Fruit fly (Drosophila melanogaster): ENCODE data around the gene Trs23.

Gene Trs23

DNA sequence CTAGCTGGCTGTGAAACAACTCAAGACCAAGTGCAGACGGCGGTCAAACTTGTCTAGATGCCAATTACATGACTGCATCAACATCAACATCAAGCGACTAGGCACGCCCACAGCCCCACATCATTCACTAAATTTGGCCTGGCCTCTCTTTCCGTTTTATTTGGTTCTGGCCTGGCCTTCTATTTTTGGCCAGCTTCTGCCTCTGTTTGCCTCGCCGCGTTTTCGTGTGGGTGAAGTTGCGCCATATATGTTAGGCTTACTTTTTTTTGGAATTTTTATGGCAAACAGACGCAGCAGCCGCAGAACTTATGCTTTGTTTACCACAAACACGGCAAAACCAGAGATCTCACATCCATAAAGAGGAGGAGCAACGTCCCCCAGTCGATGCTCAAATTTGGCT, 29.4 kb downstream of the Trs23 start:
- TF ChIP-seq kay (GFP tag; ENCODE audit: borderline replicate concordance) (peak; percentile 25), CG7101 (tag; optimal IDR thresholded peaks at IDR 0.05) (no peak)

DNA sequence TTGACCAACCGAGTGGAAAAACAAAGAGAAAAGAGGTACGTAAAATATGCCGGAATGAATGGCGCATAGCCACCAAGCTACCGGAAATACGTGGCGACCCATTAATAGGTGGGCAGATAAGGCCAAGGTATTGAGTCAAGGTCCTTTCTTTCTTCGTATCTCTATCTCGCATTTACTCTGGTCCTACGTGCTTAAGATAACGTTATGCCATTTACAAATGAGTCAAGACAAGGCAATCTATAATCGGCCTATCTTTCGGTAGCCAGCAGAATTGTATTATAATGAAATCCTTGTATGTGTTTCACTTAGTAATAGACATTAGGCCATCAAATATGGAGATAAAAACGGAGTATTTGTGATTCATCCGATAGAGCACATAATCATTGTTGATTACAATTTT, 30.4 kb downstream of the Trs23 start:
- TF ChIP-seq CG12768 (GFP tag; optimal IDR thresholded peaks at IDR 0.05) (no peak), Mnt (GFP tag; optimal IDR thresholded peaks at IDR 0.05) (no peak), Clk (GFP tag; optimal IDR thresholded peaks at IDR 0.05) (no peak), cnc (optimal IDR thresholded peaks at IDR 0.05) (no peak), bab1 (GFP tag; optimal IDR thresholded peaks at IDR 0.05) (no peak), tj (GFP tag; optimal IDR thresholded peaks at IDR 0.05) (no peak), CG7101 (tag; optimal IDR thresholded peaks at IDR 0.05) (no peak), CG14711 (tag; optimal IDR thresholded peaks at IDR 0.05) (no peak), CG33017 (tag; optimal IDR thresholded peaks at IDR 0.05) (no peak), ovo (GFP tag; optimal IDR thresholded peaks at IDR 0.05) (no peak), cic (GFP tag; optimal IDR thresholded peaks at IDR 0.05) (no peak), CG5204 (GFP tag; optimal IDR thresholded peaks at IDR 0.05) (no peak), toe (GFP tag; optimal IDR thresholded peaks at IDR 0.05) (no peak), Hr96 (GFP tag; optimal IDR thresholded peaks at IDR 0.05) (no peak)

DNA sequence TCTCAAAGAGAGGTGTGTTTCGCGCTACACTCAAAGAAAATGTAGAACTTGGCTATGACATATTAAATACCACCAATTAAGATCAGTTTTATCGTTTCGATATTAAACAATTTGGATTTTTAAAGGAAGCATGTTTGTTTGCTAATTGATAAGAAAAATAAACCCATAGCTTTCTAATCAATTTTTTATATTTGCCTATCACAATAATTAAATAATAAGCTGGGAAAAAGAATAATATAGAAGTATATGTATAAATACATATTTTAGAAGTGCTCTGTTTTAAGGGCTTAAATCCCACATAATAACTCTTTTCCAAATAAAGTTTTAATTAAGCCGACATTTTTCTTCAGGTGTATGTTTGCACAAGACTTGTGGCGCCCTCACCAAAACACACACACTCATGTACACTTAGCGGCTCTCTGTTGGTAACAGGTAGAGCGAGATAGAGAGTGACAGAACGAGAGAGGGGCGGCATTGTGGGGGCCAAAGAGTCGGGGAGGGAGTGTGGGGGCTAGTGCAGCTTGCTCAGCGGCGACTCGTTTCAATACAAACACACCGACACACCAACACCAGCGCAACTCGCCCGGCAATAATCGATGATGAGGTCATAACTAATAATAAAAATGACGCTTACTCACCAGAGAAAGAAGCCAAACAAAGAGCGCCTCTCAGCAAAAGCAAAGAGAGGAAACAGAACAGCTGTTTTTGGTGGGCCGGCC, 31.7 kb downstream of the Trs23 start:
- TF ChIP-seq CG12768 (GFP tag; optimal IDR thresholded peaks at IDR 0.05): peak; percentile 78
- TF ChIP-seq Clk (GFP tag; optimal IDR thresholded peaks at IDR 0.05): peak; percentile 67
- peak; percentile 79 for TF ChIP-seq bab1 (GFP tag; optimal IDR thresholded peaks at IDR 0.05)
- peak; percentile 94 for TF ChIP-seq CG7045 (GFP tag; optimal IDR thresholded peaks at IDR 0.05)
- TF ChIP-seq pad (GFP tag; optimal IDR thresholded peaks at IDR 0.05): peak; percentile 73
- TF ChIP-seq CG5204 (GFP tag; optimal IDR thresholded peaks at IDR 0.05): peak; percentile 87
- peak; percentile 96 for TF ChIP-seq CG11617 (GFP tag; optimal IDR thresholded peaks at IDR 0.05)
- TF ChIP-seq CG1620 (GFP tag; optimal IDR thresholded peaks at IDR 0.05): peak; percentile 61
- TF ChIP-seq Hr96 (GFP tag; optimal IDR thresholded peaks at IDR 0.05): peak; percentile 48
- TF ChIP-seq tj (GFP tag; optimal IDR thresholded peaks at IDR 0.05): peak; percentile 79
- peak; percentile 71 for TF ChIP-seq Mnt (GFP tag; optimal IDR thresholded peaks at IDR 0.05)
- TF ChIP-seq Crg-1 (GFP tag; optimal IDR thresholded peaks at IDR 0.05): peak; percentile 49
- TF ChIP-seq kay (GFP tag; ENCODE audit: borderline replicate concordance): peak; percentile 70
- TF ChIP-seq cnc (optimal IDR thresholded peaks at IDR 0.05): no peak
- TF ChIP-seq ovo (GFP tag; optimal IDR thresholded peaks at IDR 0.05): peak; percentile 13
- peak; percentile 78 for TF ChIP-seq CG14711 (tag; optimal IDR thresholded peaks at IDR 0.05)
- peak; percentile 86 for TF ChIP-seq CG33017 (tag; optimal IDR thresholded peaks at IDR 0.05)
- peak; percentile 77 for TF ChIP-seq toe (GFP tag; optimal IDR thresholded peaks at IDR 0.05)
- TF ChIP-seq CG7101 (tag; optimal IDR thresholded peaks at IDR 0.05): peak; percentile 89
- TF ChIP-seq cic (GFP tag; optimal IDR thresholded peaks at IDR 0.05): peak; percentile 59

DNA sequence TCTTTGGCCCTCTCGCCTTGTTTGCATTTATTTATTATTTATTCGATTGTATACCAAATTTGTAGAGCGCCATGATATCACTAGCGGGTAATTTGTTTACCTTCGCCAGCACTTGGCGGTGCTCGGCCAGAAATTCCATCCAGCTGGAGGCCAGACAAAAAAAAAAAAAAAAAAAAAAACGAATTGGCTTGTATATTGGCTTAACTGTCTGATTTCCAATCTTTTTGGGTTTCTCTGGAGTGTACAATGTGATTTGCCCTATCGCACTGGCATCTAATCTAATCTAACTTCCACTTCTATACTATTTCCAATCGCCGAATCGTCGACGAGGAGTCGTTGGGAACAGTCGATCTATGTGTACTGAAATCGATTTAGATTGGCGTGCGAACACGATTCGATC, 33.7 kb downstream of the Trs23 start:
- TF ChIP-seq Mnt (GFP tag; optimal IDR thresholded peaks at IDR 0.05): no peak
- TF ChIP-seq tj (GFP tag; optimal IDR thresholded peaks at IDR 0.05): no peak
- no peak for TF ChIP-seq Crg-1 (GFP tag; optimal IDR thresholded peaks at IDR 0.05)
- peak; percentile 61 for TF ChIP-seq cic (GFP tag; optimal IDR thresholded peaks at IDR 0.05)
- TF ChIP-seq CG14711 (tag; optimal IDR thresholded peaks at IDR 0.05): no peak
- TF ChIP-seq bab1 (GFP tag; optimal IDR thresholded peaks at IDR 0.05): no peak
- no peak for TF ChIP-seq Hr96 (GFP tag; optimal IDR thresholded peaks at IDR 0.05)
- TF ChIP-seq kay (GFP tag; ENCODE audit: borderline replicate concordance): peak; percentile 30
- TF ChIP-seq CG33017 (tag; optimal IDR thresholded peaks at IDR 0.05): no peak

DNA sequence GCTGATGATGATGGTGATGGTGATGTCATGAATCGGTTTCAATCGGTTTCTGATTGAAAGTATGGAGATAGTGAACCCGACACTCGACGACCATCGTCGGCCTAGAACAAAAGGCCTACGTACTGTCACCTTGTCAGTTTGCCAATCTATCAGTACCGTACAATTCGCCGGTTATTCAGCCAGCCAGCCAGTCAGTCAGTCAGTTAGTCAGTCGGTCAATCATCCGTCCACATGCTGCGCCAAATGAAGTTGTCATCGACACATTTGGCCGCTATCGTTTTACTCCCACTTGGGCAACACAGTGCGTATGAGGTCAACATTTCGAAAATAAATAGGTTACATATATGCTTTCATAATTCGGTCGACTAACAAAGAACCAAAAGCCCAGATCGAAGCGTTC, 35.0 kb downstream of the Trs23 start:
- no peak for TF ChIP-seq CG7101 (tag; optimal IDR thresholded peaks at IDR 0.05)

DNA sequence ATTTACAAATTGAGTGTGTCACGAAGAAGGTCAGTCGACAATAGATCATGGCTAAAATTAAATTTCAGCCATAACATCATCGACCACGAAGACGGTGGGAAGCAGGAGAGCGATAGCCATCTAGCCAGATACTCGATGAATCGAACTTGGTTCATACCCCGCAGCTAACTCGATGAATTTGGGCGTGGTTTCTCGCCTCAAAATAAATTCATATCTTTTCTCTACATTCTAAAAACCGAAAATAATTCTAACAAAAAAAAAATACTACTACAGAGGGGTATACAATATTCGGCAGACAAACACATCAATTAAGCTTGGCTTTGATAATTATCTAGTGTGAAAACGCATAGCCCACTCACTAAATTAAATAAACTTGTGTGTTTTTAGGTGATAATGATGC, 46.7 kb downstream of the Trs23 start:
- no peak for TF ChIP-seq CG7101 (tag; optimal IDR thresholded peaks at IDR 0.05)
- no peak for TF ChIP-seq CG14711 (tag; optimal IDR thresholded peaks at IDR 0.05)
- TF ChIP-seq CG1620 (GFP tag; optimal IDR thresholded peaks at IDR 0.05): no peak
- TF ChIP-seq CG12768 (GFP tag; optimal IDR thresholded peaks at IDR 0.05): no peak
- TF ChIP-seq CG33017 (tag; optimal IDR thresholded peaks at IDR 0.05): no peak
- TF ChIP-seq bab1 (GFP tag; optimal IDR thresholded peaks at IDR 0.05): no peak
- no peak for TF ChIP-seq CG5204 (GFP tag; optimal IDR thresholded peaks at IDR 0.05)
- no peak for TF ChIP-seq toe (GFP tag; optimal IDR thresholded peaks at IDR 0.05)
- TF ChIP-seq tj (GFP tag; optimal IDR thresholded peaks at IDR 0.05): no peak
- TF ChIP-seq Hr96 (GFP tag; optimal IDR thresholded peaks at IDR 0.05): no peak
- no peak for TF ChIP-seq Crg-1 (GFP tag; optimal IDR thresholded peaks at IDR 0.05)
- TF ChIP-seq cic (GFP tag; optimal IDR thresholded peaks at IDR 0.05): no peak
- no peak for TF ChIP-seq pad (GFP tag; optimal IDR thresholded peaks at IDR 0.05)
- no peak for TF ChIP-seq ovo (GFP tag; optimal IDR thresholded peaks at IDR 0.05)
- TF ChIP-seq CG11617 (GFP tag; optimal IDR thresholded peaks at IDR 0.05): no peak
- TF ChIP-seq kay (GFP tag; ENCODE audit: borderline replicate concordance): no peak
- no peak for TF ChIP-seq Mnt (GFP tag; optimal IDR thresholded peaks at IDR 0.05)
- TF ChIP-seq CG7045 (GFP tag; optimal IDR thresholded peaks at IDR 0.05): no peak
- TF ChIP-seq Clk (GFP tag; optimal IDR thresholded peaks at IDR 0.05): no peak

DNA sequence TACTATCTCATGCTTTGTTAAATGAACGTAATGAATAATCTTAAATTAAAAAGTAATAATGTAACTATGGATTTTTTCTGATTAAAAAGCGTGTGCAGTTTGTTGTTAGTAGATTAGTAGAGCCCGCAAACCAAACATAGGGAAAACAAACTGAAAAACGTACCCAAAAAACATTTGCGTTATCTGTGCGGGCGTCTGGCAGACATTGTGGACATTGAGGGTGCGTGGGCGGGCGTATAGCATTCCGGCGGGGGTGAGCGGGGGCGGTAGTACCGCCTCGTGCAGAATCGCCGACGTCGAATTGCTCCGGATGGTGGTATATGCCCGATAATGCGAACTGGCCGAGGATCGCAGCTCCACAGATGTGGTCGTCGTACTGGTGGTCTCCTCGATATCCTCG, 48.3 kb downstream of the Trs23 start:
- no peak for TF ChIP-seq CG14711 (tag; optimal IDR thresholded peaks at IDR 0.05)
- no peak for TF ChIP-seq kay (GFP tag; ENCODE audit: borderline replicate concordance)
